Fruit fly (Drosophila melanogaster) S2 (cell line): ENCODE results near the gene rst.

Experiments used
- CG8478 ChIP-seq: fragments of >200 bp; optimal IDR thresholded peaks from 2 replicates; lab custom pipeline; 2018
- CTCF ChIP-seq, 2 experiments: fragments of >200 bp; optimal IDR thresholded peaks; 2 replicates each; lab custom pipeline; 2018

- no peak for TF ChIP-seq CG8478
- no peak for TF ChIP-seq CTCF (optimal IDR thresholded peaks at IDR 0.05; lab: Kevin White, UChicago)
Observed at dm6 chrX:2993098-2993773, 19.6 kb upstream of the rst start.
